Worm (Caenorhabditis elegans) whole organism, L2 larva: ENCODE measurements around the gene srx-34.

ENCODE experiments used
- C34F6.9 ChIP-seq: fragments of 150-350 bp; optimal IDR thresholded peaks from 2 replicates; lab custom pipeline; 2014; ENCODE audit warnings: missing biosample characterization, missing genetic modification characterization
- F13H6.1 ChIP-seq: sonication (generic microtip); optimal IDR thresholded peaks from 2 replicates; lab custom pipeline; 2016; ENCODE audit warnings: missing genetic modification characterization, missing compliant biosample characterization
- Y55F3AM.14 ChIP-seq: fragments of 200-800 bp; sonication (Bioruptor generic); optimal IDR thresholded peaks from 2 replicates; lab custom pipeline; 2018; ENCODE audit warnings: mild to moderate bottlenecking, missing genetic modification characterization, missing compliant biosample characterization
- ZK546.5 ChIP-seq: sonication (generic microtip); optimal IDR thresholded peaks from 2 replicates; lab custom pipeline; 2017; ENCODE audit warnings: missing biosample characterization, missing genetic modification characterization
- alr-1 ChIP-seq: fragments of 150-350 bp; optimal IDR thresholded peaks from 2 replicates; lab custom pipeline; 2014; ENCODE audit warnings: missing biosample characterization, missing genetic modification characterization
- aly-2 ChIP-seq: fragments of 150-350 bp; optimal IDR thresholded peaks from 2 replicates; lab custom pipeline; 2014; ENCODE audit warnings: missing biosample characterization, missing genetic modification characterization
- ama-1 ChIP-seq: fragments of 150-350 bp; optimal IDR thresholded peaks from 2 replicates; lab custom pipeline; 2018; ENCODE audit warnings: inconsistent platforms
- blmp-1 ChIP-seq: sonication (generic microtip); optimal IDR thresholded peaks from 2 replicates; lab custom pipeline; 2017; ENCODE audit warnings: missing genetic modification characterization, mild to moderate bottlenecking, missing compliant biosample characterization, antibody characterized with exemption, moderate library complexity; ENCODE audit not compliant: insufficient read depth
- ceh-16 ChIP-seq: fragments of 150-350 bp; optimal IDR thresholded peaks from 2 replicates; lab custom pipeline; 2014; ENCODE audit warnings: missing biosample characterization, missing genetic modification characterization
- ceh-82 ChIP-seq: fragments of 150-350 bp; optimal IDR thresholded peaks from 2 replicates; lab custom pipeline; 2014; ENCODE audit warnings: missing biosample characterization, missing genetic modification characterization
- dmd-4 ChIP-seq: sonication (generic microtip); optimal IDR thresholded peaks from 2 replicates; lab custom pipeline; 2017; ENCODE audit warnings: missing biosample characterization, missing genetic modification characterization
- egl-27 ChIP-seq: sonication (generic microtip); optimal IDR thresholded peaks from 3 replicates; lab custom pipeline; 2017; ENCODE audit warnings: missing biosample characterization, missing genetic modification reagents, missing genetic modification characterization
- elt-1 ChIP-seq: fragments of 150-350 bp; optimal IDR thresholded peaks from 2 replicates; lab custom pipeline; 2014; ENCODE audit warnings: missing biosample characterization, missing genetic modification characterization
- elt-3 ChIP-seq: sonication (generic microtip); optimal IDR thresholded peaks from 2 replicates; lab custom pipeline; 2017; ENCODE audit warnings: missing biosample characterization, missing genetic modification characterization
- fos-1 ChIP-seq: fragments of 150-350 bp; optimal IDR thresholded peaks from 2 replicates; lab custom pipeline; 2014; ENCODE audit warnings: missing biosample characterization, missing genetic modification characterization
- gmeb-1 ChIP-seq: fragments of 150-350 bp; optimal IDR thresholded peaks from 2 replicates; lab custom pipeline; 2014; ENCODE audit warnings: missing biosample characterization, missing genetic modification characterization
- lin-11 ChIP-seq: fragments of 150-350 bp; sonication (generic microtip); optimal IDR thresholded peaks from 2 replicates; lab custom pipeline; 2014; ENCODE audit warnings: missing biosample characterization, missing genetic modification characterization, inconsistent platforms, mixed read lengths
- lin-39 ChIP-seq: fragments of 150-350 bp; optimal IDR thresholded peaks from 2 replicates; lab custom pipeline; 2014; ENCODE audit warnings: missing biosample characterization, missing genetic modification reagents, missing genetic modification characterization
- lsy-2 ChIP-seq, 2 experiments: fragments of 150-350 bp in 1 of 2; sonication (generic microtip) in 1 of 2; optimal IDR thresholded peaks; 2 replicates each; lab custom pipeline; 2014 to 2017; ENCODE audit warnings: missing biosample characterization in 2 of 2, missing genetic modification characterization in 2 of 2
- mbf-1 ChIP-seq: sonication (generic microtip); optimal IDR thresholded peaks from 2 replicates; lab custom pipeline; 2017; ENCODE audit warnings: missing biosample characterization, missing genetic modification characterization
- nhr-10 ChIP-seq: sonication (generic microtip); optimal IDR thresholded peaks from 2 replicates; lab custom pipeline; 2017; ENCODE audit warnings: missing biosample characterization, missing genetic modification characterization
- nhr-11 ChIP-seq: fragments of 150-350 bp; optimal IDR thresholded peaks from 2 replicates; lab custom pipeline; 2014; ENCODE audit warnings: missing biosample characterization, missing genetic modification characterization
- nhr-12 ChIP-seq: fragments of 150-350 bp; optimal IDR thresholded peaks from 2 replicates; lab custom pipeline; 2014; ENCODE audit warnings: missing biosample characterization, missing genetic modification characterization
- nhr-23 ChIP-seq: fragments of 150-350 bp; optimal IDR thresholded peaks from 2 replicates; lab custom pipeline; 2014; ENCODE audit warnings: missing biosample characterization, missing genetic modification reagents, missing genetic modification characterization
- nhr-237 ChIP-seq: fragments of 150-350 bp; optimal IDR thresholded peaks from 2 replicates; lab custom pipeline; 2014; ENCODE audit warnings: missing biosample characterization, missing genetic modification characterization
- nhr-25 ChIP-seq: fragments of 150-350 bp; sonication (generic microtip); optimal IDR thresholded peaks from 3 replicates; lab custom pipeline; 2014; ENCODE audit warnings: missing biosample characterization, missing genetic modification characterization
- nhr-77 ChIP-seq: fragments of 150-350 bp; optimal IDR thresholded peaks from 2 replicates; lab custom pipeline; 2014; ENCODE audit warnings: missing biosample characterization, missing genetic modification characterization
- peb-1 ChIP-seq: fragments of 150-350 bp; optimal IDR thresholded peaks from 2 replicates; lab custom pipeline; 2014; ENCODE audit warnings: missing biosample characterization, missing genetic modification characterization
- skn-1 ChIP-seq: sonication (generic microtip); optimal IDR thresholded peaks from 2 replicates; lab custom pipeline; 2017; ENCODE audit warnings: missing biosample characterization, missing genetic modification characterization
- sma-9 ChIP-seq, 2 experiments: fragments of 150-350 bp in 1 of 2; sonication (generic microtip) in 1 of 2; optimal IDR thresholded peaks; 2 replicates each; lab custom pipeline; 2014 to 2016; ENCODE audit warnings: missing genetic modification characterization in 2 of 2, mild to moderate bottlenecking in 1 of 2, missing biosample characterization in 1 of 2, missing compliant biosample characterization in 1 of 2, missing genetic modification reagents in 1 of 2, moderate library complexity in 1 of 2
- snpc-4 ChIP-seq: fragments of 150-350 bp; optimal IDR thresholded peaks from 2 replicates; lab custom pipeline; 2014; ENCODE audit warnings: missing biosample characterization, missing genetic modification characterization
- unc-55 ChIP-seq: fragments of 150-350 bp; sonication (generic microtip); optimal IDR thresholded peaks from 3 replicates; lab custom pipeline; 2014; ENCODE audit warnings: missing biosample characterization, missing genetic modification reagents, missing genetic modification characterization
- unc-62 ChIP-seq: fragments of 150-350 bp; optimal IDR thresholded peaks from 2 replicates; lab custom pipeline; 2014; ENCODE audit warnings: missing biosample characterization, missing genetic modification reagents, missing genetic modification characterization
- zag-1 ChIP-seq: fragments of 150-350 bp; optimal IDR thresholded peaks from 2 replicates; lab custom pipeline; 2014; ENCODE audit warnings: missing biosample characterization, missing genetic modification characterization
- ztf-1 ChIP-seq: fragments of 200-800 bp; sonication (Bioruptor generic); conservative IDR thresholded peaks from 2 replicates; pipeline ENCODE4 v1.3.6; 2022; ENCODE audit warnings: missing genetic modification characterization, missing compliant biosample characterization
- ztf-11 ChIP-seq: sonication (generic microtip); optimal IDR thresholded peaks from 2 replicates; lab custom pipeline; 2017; ENCODE audit warnings: missing biosample characterization, missing genetic modification characterization
- ztf-4 ChIP-seq: fragments of 150-350 bp; optimal IDR thresholded peaks from 2 replicates; lab custom pipeline; 2014; ENCODE audit warnings: missing biosample characterization, missing genetic modification characterization

srx-34 gene

ce11 chrV:7112223-7112622, 7.8 kb downstream of the srx-34 start:
- TF ChIP-seq ZK546.5 (tag; lab: Kevin White, UChicago) (no peak), ztf-4 (no peak), nhr-10 (tag; lab: Kevin White, UChicago) (no peak), lin-39 (tag; lab: Kevin White, UChicago) (no peak)

- TF ChIP-seq dmd-4 (tag; lab: Kevin White, UChicago) (no peak), sma-9 (GFP tag; optimal IDR thresholded peaks at IDR 0.05; lab: Kevin White, UChicago) (peak; percentile 23), sma-9 (tag; optimal IDR thresholded peaks at IDR 0.05; lab: Kevin White, UChicago) (no peak), zag-1 (no peak), lsy-2 (tag; optimal IDR thresholded peaks at IDR 0.05; lab: Kevin White, UChicago) (no peak), fos-1 (tag; lab: Kevin White, UChicago) (no peak), Y55F3AM.14 (GFP tag; lab: Kevin White, UChicago) (no peak), gmeb-1 (tag; lab: Kevin White, UChicago) (no peak), ztf-1 (GFP tag; lab: Robert Waterston, UW) (no peak), elt-3 (tag; lab: Kevin White, UChicago) (no peak), F13H6.1 (tag; lab: Kevin White, UChicago) (peak; percentile 15), nhr-23 (no peak), aly-2 (tag; lab: Kevin White, UChicago) (no peak), nhr-10 (tag; lab: Kevin White, UChicago) (no peak), elt-1 (no peak), nhr-77 (tag; lab: Kevin White, UChicago) (no peak), ceh-16 (tag; lab: Kevin White, UChicago) (no peak), nhr-12 (tag; lab: Kevin White, UChicago) (no peak), nhr-11 (tag; lab: Kevin White, UChicago) (no peak), mbf-1 (no peak), ZK546.5 (tag; lab: Kevin White, UChicago) (no peak), unc-55 (GFP tag; lab: Kevin White, UChicago) (peak; percentile 15), lin-39 (tag; lab: Kevin White, UChicago) (no peak), C34F6.9 (peak; percentile 26), ceh-82 (no peak), nhr-237 (tag; lab: Kevin White, UChicago) (no peak), blmp-1 (tag; lab: Kevin White, UChicago) (no peak)
Measured at ce11 chrV:7111276-7111675, 8.8 kb downstream of the srx-34 start.

DNA sequence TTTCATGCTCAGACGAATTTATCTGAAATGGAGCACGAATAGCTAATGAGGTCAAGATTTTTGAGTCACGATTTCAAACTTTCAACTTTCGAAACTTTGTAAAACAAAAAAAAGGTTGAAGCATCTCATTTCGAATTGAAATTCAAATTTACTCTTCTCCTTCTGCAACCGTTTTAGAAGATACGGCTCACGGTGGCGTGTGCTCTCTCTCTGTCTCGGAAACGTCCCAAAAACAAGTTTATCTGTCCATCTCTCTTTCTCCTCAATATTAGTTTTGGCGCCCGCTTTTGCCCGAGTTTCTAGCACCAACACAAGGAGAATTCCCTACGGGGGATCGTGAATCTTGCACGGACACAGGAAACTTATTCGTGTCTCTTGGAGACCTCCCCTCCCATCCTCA, 9.7 kb downstream of the srx-34 start:
- no peak for TF ChIP-seq unc-62 (GFP tag; lab: Kevin White, UChicago)
- TF ChIP-seq dmd-4 (tag; lab: Kevin White, UChicago) = no peak
- TF ChIP-seq snpc-4 (tag; lab: Kevin White, UChicago) = no peak
- TF ChIP-seq nhr-77 (tag; lab: Kevin White, UChicago) = no peak
- no peak for TF ChIP-seq ztf-4
- no peak for TF ChIP-seq ceh-16 (tag; lab: Kevin White, UChicago)
- TF ChIP-seq, all 48 proteins: peak for 0

DNA sequence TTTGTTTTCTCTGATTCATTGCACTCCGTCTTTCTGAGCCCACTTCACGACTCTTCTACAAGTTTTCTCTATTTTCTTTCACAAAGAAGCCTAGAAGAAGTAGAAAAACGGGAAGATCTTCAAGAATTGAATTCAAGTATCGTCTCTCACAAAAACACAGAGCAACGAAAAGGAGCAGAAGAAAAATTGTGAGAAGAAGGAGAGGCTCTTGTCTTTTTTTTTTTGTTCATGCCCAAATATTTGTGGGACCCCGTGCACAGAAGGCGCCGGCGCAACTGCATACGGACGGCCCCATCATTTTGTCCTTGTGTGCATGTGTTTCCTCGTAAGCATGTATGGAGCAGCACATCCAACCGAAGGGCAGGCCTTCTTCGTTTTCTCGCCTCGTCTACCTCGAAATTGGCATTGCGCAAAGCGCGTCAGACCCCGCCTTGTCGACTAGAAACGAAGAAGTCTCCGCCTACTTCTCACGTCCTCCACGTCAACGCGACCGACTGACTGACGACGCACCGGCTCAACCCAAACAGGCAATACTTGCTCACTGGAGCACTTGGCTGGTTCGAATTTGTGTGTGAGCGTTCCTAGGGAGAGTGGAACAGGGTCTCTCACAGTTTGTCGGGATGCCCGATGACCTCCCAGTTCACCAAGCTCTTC, 13.4 kb downstream of the srx-34 start:
- no peak for TF ChIP-seq nhr-10 (tag; lab: Kevin White, UChicago)
- TF ChIP-seq lsy-2 (tag; optimal IDR thresholded peaks at IDR 0.05; lab: Kevin White, UChicago) = no peak
- no peak for TF ChIP-seq lin-11
- TF ChIP-seq egl-27 = no peak
- no peak for TF ChIP-seq fos-1 (tag; lab: Kevin White, UChicago)
- TF ChIP-seq nhr-237 (tag; lab: Kevin White, UChicago) = no peak
- TF ChIP-seq elt-1 = no peak
- no peak for TF ChIP-seq skn-1 (tag; lab: Kevin White, UChicago)
- TF ChIP-seq unc-55 (GFP tag; lab: Kevin White, UChicago) = no peak
- TF ChIP-seq ztf-1 (GFP tag; lab: Robert Waterston, UW) = no peak
- TF ChIP-seq nhr-25 = no peak
- no peak for TF ChIP-seq ztf-4
- TF ChIP-seq ama-1 (lab: Kevin White, UChicago) = no peak

DNA sequence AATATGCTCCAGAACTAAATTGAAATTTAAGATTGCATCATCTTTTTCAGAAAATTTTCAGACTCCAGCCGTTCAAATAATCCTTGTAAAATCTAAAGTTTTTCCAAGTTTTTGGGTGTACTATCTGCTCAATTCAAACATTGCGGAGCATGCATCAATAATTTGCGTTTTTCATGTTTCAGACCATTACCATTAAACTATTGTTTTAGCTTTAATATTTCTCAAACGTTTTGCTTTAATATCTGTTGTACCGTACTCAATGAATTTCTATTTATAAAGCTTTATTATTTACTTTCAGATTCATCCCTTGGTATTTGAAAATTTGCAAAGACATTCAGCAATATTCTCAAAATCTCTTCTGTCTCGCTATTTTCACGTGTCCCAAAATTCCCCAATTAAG, 16.8 kb downstream of the srx-34 start, which contains the start of gene odr-2:
Gene odr-2, plus strand, starts transcription at position 301 of the 400 bp plus-strand sequence.
- no peak for TF ChIP-seq alr-1 (tag; lab: Kevin White, UChicago)
- TF ChIP-seq peb-1 (tag; lab: Kevin White, UChicago) = no peak
- TF ChIP-seq lin-39 (tag; lab: Kevin White, UChicago) = no peak
- no peak for TF ChIP-seq ZK546.5 (tag; lab: Kevin White, UChicago)
- no peak for TF ChIP-seq fos-1 (tag; lab: Kevin White, UChicago)
- no peak for TF ChIP-seq Y55F3AM.14 (GFP tag; lab: Kevin White, UChicago)
- no peak for TF ChIP-seq skn-1 (tag; lab: Kevin White, UChicago)
- no peak for TF ChIP-seq lsy-2 (tag; optimal IDR thresholded peaks at IDR 0.05; lab: Kevin White, UChicago)
- no peak for TF ChIP-seq ama-1 (lab: Kevin White, UChicago)
- no peak for TF ChIP-seq nhr-25
- no peak for TF ChIP-seq mbf-1
- no peak for TF ChIP-seq nhr-12 (tag; lab: Kevin White, UChicago)
- no peak for TF ChIP-seq egl-27
- no peak for TF ChIP-seq lin-11
- no peak for TF ChIP-seq nhr-11 (tag; lab: Kevin White, UChicago)
- TF ChIP-seq unc-62 (GFP tag; lab: Kevin White, UChicago) = no peak
- no peak for TF ChIP-seq dmd-4 (tag; lab: Kevin White, UChicago)
- no peak for TF ChIP-seq ztf-11
- no peak for TF ChIP-seq nhr-237 (tag; lab: Kevin White, UChicago)
